Comparison of ENCODE assay signal across 4 worm cellular contexts in genomic region chrIV:978309-978708, ce11.
TF ChIP-seq lines count a peak whose summit lies in the region.

No protein-coding gene starts in this region.

TF ChIP-seq in whole organism, L3 larva, 47 proteins besides CTCF, POLR2A, EP300 and RAD21:
- TF ChIP-seq ceh-28 (tag; optimal IDR thresholded peaks at IDR 0.05; lab: Kevin White, UChicago): peak; percentile 90

TF ChIP-seq in whole organism, L4 larva, 104 proteins besides CTCF, POLR2A, EP300 and RAD21:
- peak; percentile 74 for TF ChIP-seq ceh-28 (tag; optimal IDR thresholded peaks at IDR 0.05; lab: Kevin White, UChicago)

TF ChIP-seq in whole organism, late embryonic, 69 proteins besides CTCF, POLR2A, EP300 and RAD21:
- TF ChIP-seq ceh-48 (tag; optimal IDR thresholded peaks at IDR 0.05; lab: Kevin White, UChicago): peak; percentile 79
TF ChIP-seq in whole organism, late embryonic: peak in this region for 1; not testable (repeated sequence) for 68.

TF ChIP-seq in whole organism, midembryonic, 9 proteins besides CTCF, POLR2A, EP300 and RAD21:
- TF ChIP-seq T22C8.4 (GFP tag; IDR thresholded peaks at IDR 0.05; lab: Robert Waterston, UW): peak; percentile 97
